Worm (Caenorhabditis elegans) whole organism, L2 larva: ENCODE results near the gene srj-44.

Source experiments
- C34F6.9 ChIP-seq: fragments of 150-350 bp; optimal IDR thresholded peaks from 2 replicates; lab custom pipeline; 2014; ENCODE audit warnings: missing biosample characterization, missing genetic modification characterization
- F13H6.1 ChIP-seq: sonication (generic microtip); optimal IDR thresholded peaks from 2 replicates; lab custom pipeline; 2016; ENCODE audit warnings: missing genetic modification characterization, missing compliant biosample characterization
- R02D3.7 ChIP-seq: fragments of 150-350 bp; optimal IDR thresholded peaks from 2 replicates; lab custom pipeline; 2014; ENCODE audit warnings: missing biosample characterization, missing genetic modification characterization
- ZK546.5 ChIP-seq: sonication (generic microtip); optimal IDR thresholded peaks from 2 replicates; lab custom pipeline; 2017; ENCODE audit warnings: missing biosample characterization, missing genetic modification characterization
- alr-1 ChIP-seq: fragments of 150-350 bp; optimal IDR thresholded peaks from 2 replicates; lab custom pipeline; 2014; ENCODE audit warnings: missing biosample characterization, missing genetic modification characterization
- blmp-1 ChIP-seq: sonication (generic microtip); optimal IDR thresholded peaks from 2 replicates; lab custom pipeline; 2017; ENCODE audit warnings: missing genetic modification characterization, mild to moderate bottlenecking, missing compliant biosample characterization, antibody characterized with exemption, moderate library complexity; ENCODE audit not compliant: insufficient read depth
- ceh-82 ChIP-seq: fragments of 150-350 bp; optimal IDR thresholded peaks from 2 replicates; lab custom pipeline; 2014; ENCODE audit warnings: missing biosample characterization, missing genetic modification characterization
- crh-2 ChIP-seq: sonication (generic microtip); optimal IDR thresholded peaks from 2 replicates; lab custom pipeline; 2017; ENCODE audit warnings: missing biosample characterization, missing genetic modification characterization
- dmd-4 ChIP-seq: sonication (generic microtip); optimal IDR thresholded peaks from 2 replicates; lab custom pipeline; 2017; ENCODE audit warnings: missing biosample characterization, missing genetic modification characterization
- elt-1 ChIP-seq: fragments of 150-350 bp; optimal IDR thresholded peaks from 2 replicates; lab custom pipeline; 2014; ENCODE audit warnings: missing biosample characterization, missing genetic modification characterization
- elt-3 ChIP-seq: sonication (generic microtip); optimal IDR thresholded peaks from 2 replicates; lab custom pipeline; 2017; ENCODE audit warnings: missing biosample characterization, missing genetic modification characterization
- fos-1 ChIP-seq: fragments of 150-350 bp; optimal IDR thresholded peaks from 2 replicates; lab custom pipeline; 2014; ENCODE audit warnings: missing biosample characterization, missing genetic modification characterization
- lin-39 ChIP-seq: fragments of 150-350 bp; optimal IDR thresholded peaks from 2 replicates; lab custom pipeline; 2014; ENCODE audit warnings: missing biosample characterization, missing genetic modification reagents, missing genetic modification characterization
- lsy-2 ChIP-seq, 2 experiments: fragments of 150-350 bp in 1 of 2; sonication (generic microtip) in 1 of 2; optimal IDR thresholded peaks; 2 replicates each; lab custom pipeline; 2014 to 2017; ENCODE audit warnings: missing biosample characterization in 2 of 2, missing genetic modification characterization in 2 of 2
- mbf-1 ChIP-seq: sonication (generic microtip); optimal IDR thresholded peaks from 2 replicates; lab custom pipeline; 2017; ENCODE audit warnings: missing biosample characterization, missing genetic modification characterization
- nhr-10 ChIP-seq: sonication (generic microtip); optimal IDR thresholded peaks from 2 replicates; lab custom pipeline; 2017; ENCODE audit warnings: missing biosample characterization, missing genetic modification characterization
- nhr-11 ChIP-seq: fragments of 150-350 bp; optimal IDR thresholded peaks from 2 replicates; lab custom pipeline; 2014; ENCODE audit warnings: missing biosample characterization, missing genetic modification characterization
- nhr-12 ChIP-seq: fragments of 150-350 bp; optimal IDR thresholded peaks from 2 replicates; lab custom pipeline; 2014; ENCODE audit warnings: missing biosample characterization, missing genetic modification characterization
- nhr-129 ChIP-seq: fragments of 150-350 bp; optimal IDR thresholded peaks from 2 replicates; lab custom pipeline; 2014; ENCODE audit warnings: missing biosample characterization, missing genetic modification characterization
- nhr-23 ChIP-seq: fragments of 150-350 bp; optimal IDR thresholded peaks from 2 replicates; lab custom pipeline; 2014; ENCODE audit warnings: missing biosample characterization, missing genetic modification reagents, missing genetic modification characterization
- nhr-25 ChIP-seq: fragments of 150-350 bp; sonication (generic microtip); optimal IDR thresholded peaks from 3 replicates; lab custom pipeline; 2014; ENCODE audit warnings: missing biosample characterization, missing genetic modification characterization
- nhr-6 ChIP-seq: fragments of 150-350 bp; optimal IDR thresholded peaks from 2 replicates; lab custom pipeline; 2014; ENCODE audit warnings: missing biosample characterization, missing genetic modification characterization
- nhr-77 ChIP-seq: fragments of 150-350 bp; optimal IDR thresholded peaks from 2 replicates; lab custom pipeline; 2014; ENCODE audit warnings: missing biosample characterization, missing genetic modification characterization
- peb-1 ChIP-seq: fragments of 150-350 bp; optimal IDR thresholded peaks from 2 replicates; lab custom pipeline; 2014; ENCODE audit warnings: missing biosample characterization, missing genetic modification characterization
- skn-1 ChIP-seq: sonication (generic microtip); optimal IDR thresholded peaks from 2 replicates; lab custom pipeline; 2017; ENCODE audit warnings: missing biosample characterization, missing genetic modification characterization
- sma-3 ChIP-seq: sonication (generic microtip); optimal IDR thresholded peaks from 2 replicates; lab custom pipeline; 2016; ENCODE audit warnings: missing genetic modification reagents, missing genetic modification characterization, missing compliant biosample characterization
- sma-9 ChIP-seq, 2 experiments: fragments of 150-350 bp in 1 of 2; sonication (generic microtip) in 1 of 2; optimal IDR thresholded peaks; 2 replicates each; lab custom pipeline; 2014 to 2016; ENCODE audit warnings: missing genetic modification characterization in 2 of 2, mild to moderate bottlenecking in 1 of 2, missing biosample characterization in 1 of 2, missing compliant biosample characterization in 1 of 2, missing genetic modification reagents in 1 of 2, moderate library complexity in 1 of 2
- unc-39 ChIP-seq: fragments of 150-350 bp; optimal IDR thresholded peaks from 2 replicates; lab custom pipeline; 2014; ENCODE audit warnings: missing biosample characterization, missing genetic modification characterization
- unc-55 ChIP-seq: fragments of 150-350 bp; sonication (generic microtip); optimal IDR thresholded peaks from 3 replicates; lab custom pipeline; 2014; ENCODE audit warnings: missing biosample characterization, missing genetic modification reagents, missing genetic modification characterization
- zag-1 ChIP-seq: fragments of 150-350 bp; optimal IDR thresholded peaks from 2 replicates; lab custom pipeline; 2014; ENCODE audit warnings: missing biosample characterization, missing genetic modification characterization
- ztf-11 ChIP-seq: sonication (generic microtip); optimal IDR thresholded peaks from 2 replicates; lab custom pipeline; 2017; ENCODE audit warnings: missing biosample characterization, missing genetic modification characterization
- ztf-4 ChIP-seq: fragments of 150-350 bp; optimal IDR thresholded peaks from 2 replicates; lab custom pipeline; 2014; ENCODE audit warnings: missing biosample characterization, missing genetic modification characterization

The srj-44 gene

ce11 chrV:2832666-2833065, 13.0 kb downstream of the srj-44 start, which contains the start of gene srj-50:
Gene srj-50, plus strand, starts transcription at chrV:2832966.
- TF ChIP-seq zag-1 (tag; lab: Kevin White, UChicago) = no peak

ce11 chrV:2830817-2831216, 14.9 kb downstream of the srj-44 start, which contains the start of gene srw-2:
Gene srw-2, plus strand, starts transcription at chrV:2830878.
- no peak for TF ChIP-seq zag-1 (tag; lab: Kevin White, UChicago)
- no peak for TF ChIP-seq C34F6.9 (tag; lab: Kevin White, UChicago)
- no peak for TF ChIP-seq ceh-82
- no peak for TF ChIP-seq ztf-11 (tag; lab: Kevin White, UChicago)
- TF ChIP-seq, all 48 proteins: peak for 0

ce11 chrV:2826815-2827214, 18.9 kb downstream of the srj-44 start, which contains the start of gene T03D3.5:
Gene T03D3.5, minus strand, starts transcription at chrV:2826835.
- TF ChIP-seq F13H6.1 (tag; lab: Kevin White, UChicago) (no peak), fos-1 (tag; lab: Kevin White, UChicago) (no peak), nhr-12 (tag; lab: Kevin White, UChicago) (no peak), peb-1 (tag; lab: Kevin White, UChicago) (no peak), nhr-23 (tag; lab: Kevin White, UChicago) (no peak), nhr-25 (no peak), ZK546.5 (tag; lab: Kevin White, UChicago) (no peak), dmd-4 (tag; lab: Kevin White, UChicago) (no peak), R02D3.7 (tag; lab: Kevin White, UChicago) (no peak), nhr-77 (tag; lab: Kevin White, UChicago) (no peak)

ce11 chrV:2825978-2826377, 19.7 kb downstream of the srj-44 start:
- TF ChIP-seq nhr-6 (tag; lab: Kevin White, UChicago) (no peak), fos-1 (tag; lab: Kevin White, UChicago) (no peak), sma-9 (GFP tag; optimal IDR thresholded peaks at IDR 0.05; lab: Kevin White, UChicago) (no peak), sma-9 (tag; optimal IDR thresholded peaks at IDR 0.05; lab: Kevin White, UChicago) (no peak)

- no peak for TF ChIP-seq unc-39
- no peak for TF ChIP-seq skn-1
- TF ChIP-seq blmp-1 (tag; lab: Kevin White, UChicago) = no peak
- TF ChIP-seq nhr-10 (tag; lab: Kevin White, UChicago) = no peak
Measured at ce11 chrV:2821618-2822272, 23.9 kb downstream of the srj-44 start, which contains the start of gene srh-36. Gene srh-36, minus strand, starts transcription at chrV:2821668.

- TF ChIP-seq nhr-6 (tag; lab: Kevin White, UChicago) = no peak
- TF ChIP-seq ztf-11 (tag; lab: Kevin White, UChicago) = no peak
- TF ChIP-seq nhr-11 (tag; lab: Kevin White, UChicago) = no peak
- TF ChIP-seq F13H6.1 (tag; lab: Kevin White, UChicago) = no peak
- no peak for TF ChIP-seq elt-1 (tag; lab: Kevin White, UChicago)
- TF ChIP-seq sma-3 (GFP tag; lab: Kevin White, UChicago) = no peak
- TF ChIP-seq nhr-25 = no peak
- TF ChIP-seq crh-2 (tag; lab: Kevin White, UChicago) = no peak
- TF ChIP-seq unc-55 (GFP tag; lab: Kevin White, UChicago) = no peak
- no peak for TF ChIP-seq dmd-4 (tag; lab: Kevin White, UChicago)
- no peak for TF ChIP-seq alr-1
- no peak for TF ChIP-seq ztf-4 (tag; lab: Kevin White, UChicago)
- no peak for TF ChIP-seq nhr-129 (tag; lab: Kevin White, UChicago)
- no peak for TF ChIP-seq lin-39 (tag; lab: Kevin White, UChicago)
- no peak for TF ChIP-seq skn-1
- TF ChIP-seq mbf-1 (tag; lab: Kevin White, UChicago) = no peak
- no peak for TF ChIP-seq nhr-77 (tag; lab: Kevin White, UChicago)
- no peak for TF ChIP-seq lsy-2 (tag; optimal IDR thresholded peaks at IDR 0.05; lab: Kevin White, UChicago)
- TF ChIP-seq elt-3 (tag; lab: Kevin White, UChicago) = no peak
Measured at ce11 chrV:2818117-2818516, 27.6 kb downstream of the srj-44 start, which contains the start of gene srt-34. Gene srt-34, minus strand, starts transcription at chrV:2818217.
